Fruit fly (Drosophila melanogaster) whole organism, embryonic: ENCODE measurements around the gene Kah.

Experiments used
- CG11456 ChIP-seq: fragments of 200-800 bp; sonication (Bioruptor generic); IDR thresholded peaks from 3 replicates; pipeline ENCODE4 v1.3.6; 2022; ENCODE audit warnings: missing biosample characterization, missing genetic modification characterization
- CG12104 ChIP-seq: fragments of 200-800 bp; sonication (Bioruptor generic); optimal IDR thresholded peaks from 3 replicates; lab custom pipeline; 2016; ENCODE audit warnings: missing biosample characterization, missing genetic modification characterization
- CG12236 ChIP-seq: fragments of 200-800 bp; sonication (Bioruptor generic); optimal IDR thresholded peaks from 2 replicates; lab custom pipeline; 2016; ENCODE audit warnings: missing biosample characterization, missing genetic modification characterization
- CG12659 ChIP-seq: fragments of 200-800 bp; sonication (Bioruptor generic); optimal IDR thresholded peaks from 3 replicates; lab custom pipeline; 2017; ENCODE audit warnings: mild to moderate bottlenecking, missing biosample characterization, missing genetic modification reagents, missing genetic modification characterization
- CG13894 ChIP-seq: fragments of 200-800 bp; sonication (Bioruptor generic); optimal IDR thresholded peaks from 3 replicates; lab custom pipeline; 2018; ENCODE audit warnings: missing biosample characterization, mild to moderate bottlenecking, missing genetic modification characterization, moderate library complexity
- CG14965 ChIP-seq: fragments of 200-800 bp; sonication (Bioruptor generic); optimal IDR thresholded peaks from 2 replicates; lab custom pipeline; 2016; ENCODE audit warnings: missing biosample characterization, missing genetic modification characterization, borderline replicate concordance
- CG15696 ChIP-seq: fragments of 200-800 bp; sonication (Bioruptor generic); optimal IDR thresholded peaks from 2 replicates; lab custom pipeline; 2019; ENCODE audit warnings: missing biosample characterization, mild to moderate bottlenecking, missing genetic modification characterization, moderate library complexity
- CG1602 ChIP-seq: fragments of 200-800 bp; sonication (Bioruptor generic); optimal IDR thresholded peaks from 3 replicates; lab custom pipeline; 2016; ENCODE audit warnings: missing biosample characterization, missing genetic modification characterization
- CG1603 ChIP-seq: fragments of 200-800 bp; sonication (Bioruptor generic); optimal IDR thresholded peaks from 2 replicates; lab custom pipeline; 2019; ENCODE audit warnings: missing biosample characterization, mild to moderate bottlenecking, missing genetic modification characterization, moderate library complexity
- CG16815 ChIP-seq: fragments of 200-800 bp; sonication (Bioruptor generic); optimal IDR thresholded peaks from 3 replicates; lab custom pipeline; 2017; ENCODE audit warnings: missing biosample characterization, mild to moderate bottlenecking, missing genetic modification characterization
- CG17359 ChIP-seq: fragments of 200-800 bp; sonication (Bioruptor generic); optimal IDR thresholded peaks from 3 replicates; lab custom pipeline; 2018; ENCODE audit warnings: missing biosample characterization, mild to moderate bottlenecking, missing genetic modification characterization, moderate library complexity
- CG1792 ChIP-seq: fragments of 200-800 bp; sonication (Bioruptor generic); optimal IDR thresholded peaks from 2 replicates; lab custom pipeline; 2016; ENCODE audit warnings: missing biosample characterization, missing genetic modification characterization
- CG1832 ChIP-seq: fragments of 200-800 bp; sonication (Bioruptor generic); optimal IDR thresholded peaks from 2 replicates; lab custom pipeline; 2017; ENCODE audit warnings: missing biosample characterization, mild to moderate bottlenecking, missing genetic modification characterization, inconsistent platforms
- CG3163 ChIP-seq: fragments of 200-800 bp; sonication (Bioruptor generic); optimal IDR thresholded peaks from 3 replicates; lab custom pipeline; 2016; ENCODE audit warnings: missing biosample characterization, missing genetic modification characterization
- CG3838 ChIP-seq: fragments of 200-800 bp; sonication (Bioruptor generic); optimal IDR thresholded peaks from 3 replicates; lab custom pipeline; 2016; ENCODE audit warnings: missing biosample characterization, missing genetic modification characterization
- CG4707 ChIP-seq: fragments of 200-800 bp; sonication (Bioruptor generic); optimal IDR thresholded peaks from 2 replicates; lab custom pipeline; 2018; ENCODE audit warnings: missing biosample characterization, mild to moderate bottlenecking, missing genetic modification characterization, moderate library complexity
- CG6791 ChIP-seq: fragments of 200-800 bp; sonication (Bioruptor generic); IDR thresholded peaks from 3 replicates; pipeline ENCODE4 v1.3.6; 2022; ENCODE audit warnings: missing biosample characterization, missing genetic modification characterization; ENCODE audit not compliant: partially characterized antibody
- CG7372 ChIP-seq: fragments of 200-800 bp; sonication (Bioruptor generic); IDR thresholded peaks from 2 replicates; pipeline ENCODE4 v1.3.6; 2022; ENCODE audit warnings: missing biosample characterization, missing genetic modification characterization
- CG7839 ChIP-seq: fragments of 200-800 bp; sonication (Bioruptor generic); optimal IDR thresholded peaks from 3 replicates; lab custom pipeline; 2018; ENCODE audit warnings: missing biosample characterization, mild to moderate bottlenecking, missing genetic modification characterization, moderate library complexity
- CG7928 ChIP-seq: fragments of 200-800 bp; sonication (Bioruptor generic); optimal IDR thresholded peaks from 2 replicates; lab custom pipeline; 2017; ENCODE audit warnings: missing biosample characterization, mild to moderate bottlenecking, missing genetic modification characterization
- CG8290 ChIP-seq, 3 experiments: fragments of 200-800 bp; sonication (Bioruptor generic); optimal IDR thresholded peaks; 2 replicates each; lab custom pipeline; 2016 to 2019; ENCODE audit warnings: missing biosample characterization in 3 of 3, missing genetic modification characterization in 3 of 3, mild to moderate bottlenecking in 2 of 3, moderate library complexity in 1 of 3
- CG8765 ChIP-seq: fragments of 200-800 bp; sonication (Bioruptor generic); IDR thresholded peaks from 2 replicates; pipeline ENCODE4 v1.3.6; 2022; ENCODE audit warnings: missing biosample characterization, missing genetic modification characterization
- CG8924 ChIP-seq: fragments of 200-800 bp; optimal IDR thresholded peaks from 3 replicates; lab custom pipeline; 2019; ENCODE audit warnings: missing biosample characterization, mild to moderate bottlenecking, missing genetic modification characterization, moderate library complexity
- CG9437 ChIP-seq: fragments of 200-800 bp; sonication (Bioruptor generic); optimal IDR thresholded peaks from 2 replicates; lab custom pipeline; 2018; ENCODE audit warnings: missing biosample characterization, mild to moderate bottlenecking, missing genetic modification characterization
- Dad ChIP-seq: fragments of 200-800 bp; sonication (Bioruptor generic); optimal IDR thresholded peaks from 3 replicates; lab custom pipeline; 2016; ENCODE audit warnings: missing biosample characterization, missing genetic modification characterization
- Doc2 ChIP-seq: fragments of 200-800 bp; sonication (Bioruptor generic); IDR thresholded peaks from 2 replicates; pipeline ENCODE4 v1.3.6; 2022; ENCODE audit warnings: missing biosample characterization, missing genetic modification characterization
- Ets97D ChIP-seq: fragments of 200-800 bp; sonication (Bioruptor generic); optimal IDR thresholded peaks from 3 replicates; lab custom pipeline; 2016; ENCODE audit warnings: missing biosample characterization, missing genetic modification characterization
- Gug ChIP-seq: fragments of 200-800 bp; sonication (Bioruptor generic); IDR thresholded peaks from 4 replicates; pipeline ENCODE4 v1.3.6; 2022; ENCODE audit warnings: missing biosample characterization, missing genetic modification characterization
- HmgD ChIP-seq: fragments of 200-800 bp; sonication (Bioruptor generic); optimal IDR thresholded peaks from 3 replicates; lab custom pipeline; 2016; ENCODE audit warnings: missing biosample characterization, missing genetic modification characterization
- Lpt ChIP-seq: fragments of >200 bp; optimal IDR thresholded peaks from 2 replicates; lab custom pipeline; 2018; ENCODE audit warnings: missing biosample characterization, missing genetic modification characterization
- Med ChIP-seq: fragments of 200-800 bp; sonication (Bioruptor generic); peaks from one replicate; lab custom pipeline; 2016; ENCODE audit warnings: missing biosample characterization, missing genetic modification characterization, mild to moderate bottlenecking, inconsistent platforms, moderate library complexity
- Myb ChIP-seq: fragments of 200-800 bp; sonication (Bioruptor generic); optimal IDR thresholded peaks from 2 replicates; lab custom pipeline; 2016; ENCODE audit warnings: missing biosample characterization, missing genetic modification characterization
- Oaz ChIP-seq: fragments of 200-800 bp; sonication (Bioruptor generic); IDR thresholded peaks from 2 replicates; pipeline ENCODE4 v1.3.6; 2022; ENCODE audit warnings: missing biosample characterization, missing genetic modification characterization
- Optix ChIP-seq: fragments of 200-800 bp; sonication (Bioruptor generic); IDR thresholded peaks from 3 replicates; pipeline ENCODE4 v1.3.6; 2022; ENCODE audit warnings: missing biosample characterization, missing genetic modification characterization
- Side ChIP-seq: fragments of 200-800 bp; sonication (Bioruptor generic); optimal IDR thresholded peaks from 2 replicates; lab custom pipeline; 2016; ENCODE audit warnings: missing biosample characterization, missing genetic modification characterization
- Sry-δ ChIP-seq: fragments of 200-800 bp; sonication (Bioruptor generic); optimal IDR thresholded peaks from 2 replicates; lab custom pipeline; 2016; ENCODE audit warnings: missing biosample characterization, missing genetic modification characterization
- az2 ChIP-seq: fragments of 200-800 bp; sonication (Bioruptor generic); optimal IDR thresholded peaks from 3 replicates; lab custom pipeline; 2016; ENCODE audit warnings: missing biosample characterization, missing genetic modification characterization
- bsh ChIP-seq, 2 experiments: fragments of 200-800 bp; sonication (Bioruptor generic); optimal IDR thresholded peaks; 2 replicates each; lab custom pipeline; 2017 to 2018; ENCODE audit warnings: mild to moderate bottlenecking in 2 of 2, missing biosample characterization in 2 of 2, missing genetic modification characterization in 2 of 2, moderate library complexity in 1 of 2
- dmrt11E ChIP-seq: fragments of 200-800 bp; sonication (Bioruptor generic); optimal IDR thresholded peaks from 3 replicates; lab custom pipeline; 2018; ENCODE audit warnings: missing biosample characterization, mild to moderate bottlenecking, missing genetic modification characterization, moderate library complexity
- esg ChIP-seq: fragments of 200-800 bp; sonication (Bioruptor generic); conservative IDR thresholded peaks from 2 replicates; pipeline ENCODE4 v1.3.6; 2022; ENCODE audit warnings: missing biosample characterization, missing genetic modification characterization
- fd96Cb ChIP-seq: fragments of 200-800 bp; sonication (Bioruptor generic); optimal IDR thresholded peaks from 2 replicates; lab custom pipeline; 2018; ENCODE audit warnings: missing biosample characterization, mild to moderate bottlenecking, missing genetic modification characterization, moderate library complexity
- gfzf ChIP-seq: fragments of 200-800 bp; sonication (Bioruptor generic); optimal IDR thresholded peaks from 2 replicates; lab custom pipeline; 2016; ENCODE audit warnings: missing biosample characterization, mild to moderate bottlenecking, missing genetic modification characterization, moderate library complexity
- gsb-n ChIP-seq: fragments of 200-800 bp; sonication (Bioruptor generic); optimal IDR thresholded peaks from 3 replicates; lab custom pipeline; 2018; ENCODE audit warnings: missing biosample characterization, mild to moderate bottlenecking, missing genetic modification characterization
- jumu ChIP-seq: fragments of 200-800 bp; sonication (Bioruptor generic); optimal IDR thresholded peaks from 3 replicates; lab custom pipeline; 2016; ENCODE audit warnings: missing biosample characterization, missing genetic modification characterization
- pzg ChIP-seq: fragments of 200-800 bp; sonication (Bioruptor generic); optimal IDR thresholded peaks from 3 replicates; lab custom pipeline; 2018; ENCODE audit warnings: missing biosample characterization, mild to moderate bottlenecking, missing genetic modification characterization, moderate library complexity
- repo ChIP-seq: fragments of 200-800 bp; sonication (Bioruptor generic); optimal IDR thresholded peaks from 2 replicates; lab custom pipeline; 2016; ENCODE audit warnings: missing biosample characterization, missing genetic modification characterization
- sens-2 ChIP-seq: fragments of 200-800 bp; sonication (Bioruptor generic); IDR thresholded peaks from 2 replicates; pipeline ENCODE4 v1.3.6; 2022; ENCODE audit warnings: missing biosample characterization, missing genetic modification characterization
- sr ChIP-seq: fragments of 200-800 bp; sonication (Bioruptor generic); IDR thresholded peaks from 3 replicates; pipeline ENCODE4 v1.3.6; 2022; ENCODE audit warnings: missing biosample characterization, missing genetic modification characterization
- z ChIP-seq: fragments of 200-800 bp; sonication (Bioruptor generic); IDR thresholded peaks from 3 replicates; pipeline ENCODE4 v1.3.6; 2022; ENCODE audit warnings: missing biosample characterization, missing genetic modification characterization

Gene Kah

dm6 chr3L:603847-604550 lies 14.9 kb upstream of the Kah start, which contains the start of gene CG13893 (continued):
- TF ChIP-seq z (0 out of 3 replicates have a peak, but pooled peaks have one; percentile 6), CG7839 (no peak), jumu (no peak), CG17359 (tag; lab: Kevin White, UChicago) (peak; percentile 18), CG15696 (tag; lab: Kevin White, UChicago) (no peak), pzg (GFP tag; lab: Kevin White, UChicago) (peak; percentile 15), CG16815 (GFP tag; lab: Kevin White, UChicago) (no peak), fd96Cb (tag; lab: Kevin White, UChicago) (no peak), CG7928 (GFP tag; lab: Kevin White, UChicago) (no peak), Gug (GFP tag; lab: Robert Waterston, UW) (no peak; the same call in 3 of the 4 replicates), CG4707 (GFP tag; lab: Kevin White, UChicago) (no peak), repo (no peak), Dad (peak; percentile 8), HmgD (no peak), sr (GFP tag; lab: Robert Waterston, UW) (peak; percentile 69; the same call in 2 of the 3 replicates), Side (GFP tag; lab: Kevin White, UChicago) (peak; percentile 35), CG3163 (GFP tag; lab: Kevin White, UChicago) (peak; percentile 91), CG11456 (peak; percentile 57; the same call in 1 of the 3 replicates), CG8924 (tag; lab: Kevin White, UChicago) (peak; percentile 57), Myb (GFP tag; lab: Kevin White, UChicago) (no peak), CG3838 (GFP tag; lab: Kevin White, UChicago) (no peak), CG1603 (no peak), az2 (GFP tag; lab: Kevin White, UChicago) (no peak), CG7372 (GFP tag; lab: Robert Waterston, UW) (no peak), Doc2 (GFP tag; lab: Robert Waterston, UW) (no peak), Ets97D (GFP tag; lab: Kevin White, UChicago) (peak; percentile 21), CG12104 (GFP tag; lab: Kevin White, UChicago) (peak; percentile 5), CG8290 (GFP tag; optimal IDR thresholded peaks at IDR 0.05; lab: Kevin White, UChicago) (no peak), CG8290 (tag; optimal IDR thresholded peaks at IDR 0.05; lab: Kevin White, UChicago) (no peak), Sry-δ (GFP tag; lab: Kevin White, UChicago) (no peak), CG1602 (GFP tag; lab: Kevin White, UChicago) (no peak), CG9437 (GFP tag; lab: Kevin White, UChicago) (no peak), dmrt11E (tag; lab: Kevin White, UChicago) (no peak), CG12659 (GFP tag; lab: Kevin White, UChicago) (peak; percentile 10), Med (GFP tag; lab: Kevin White, UChicago) (peak; percentile 92), Lpt (GFP tag; lab: Kevin White, UChicago) (no peak), gsb-n (tag; lab: Kevin White, UChicago) (no peak), CG6791 (0 out of 3 replicates have a peak, but pooled peaks have one; percentile 12), CG1792 (GFP tag; lab: Kevin White, UChicago) (no peak), Optix (GFP tag; lab: Robert Waterston, UW) (0 out of 3 replicates have a peak, but pooled peaks have one; percentile 37), sens-2 (GFP tag; lab: Robert Waterston, UW) (peak; percentile 16; the same call in 1 of the 2 replicates), CG8765 (no peak), esg (GFP tag; lab: Robert Waterston, UW) (no peak), gfzf (GFP tag; lab: Kevin White, UChicago) (no peak), CG1832 (no peak), CG14965 (no peak), CG12236 (no peak), CG13894 (tag; lab: Kevin White, UChicago) (peak; percentile 62), Oaz (GFP tag; lab: Robert Waterston, UW) (no peak), bsh (GFP tag; optimal IDR thresholded peaks at IDR 0.05; lab: Kevin White, UChicago) (no peak)
